Fruit fly (Drosophila melanogaster): Measurements from ENCODE around the gene B9d2.

B9d2 gene

dm6 chr2L:6178118-6178739 lies 47.8 kb upstream of the B9d2 start (continued):
- TF ChIP-seq CG3407 (GFP tag; optimal IDR thresholded peaks at IDR 0.05) (no peak), CG10366 (GFP tag; IDR thresholded peaks at IDR 0.05) (no peak), Hr78 (GFP tag; optimal IDR thresholded peaks at IDR 0.05) (peak in 1 of 2 experiments; percentile 88), kni (GFP tag; optimal IDR thresholded peaks at IDR 0.05) (no peak), Poxn (GFP tag; IDR thresholded peaks at IDR 0.05) (no peak), CG10274 (GFP tag; optimal IDR thresholded peaks at IDR 0.05) (no peak), bigmax (GFP tag; optimal IDR thresholded peaks at IDR 0.05) (no peak), CkIIα-i1 (GFP tag; IDR thresholded peaks at IDR 0.05) (no peak), CG13894 (tag; optimal IDR thresholded peaks at IDR 0.05) (no peak), CG18011 (GFP tag; optimal IDR thresholded peaks at IDR 0.05) (no peak), dan (GFP tag; IDR thresholded peaks at IDR 0.05) (no peak), CG13775 (GFP tag; optimal IDR thresholded peaks at IDR 0.05) (no peak), Gsc (GFP tag; IDR thresholded peaks at IDR 0.05) (no peak), stwl (tag; optimal IDR thresholded peaks at IDR 0.05) (no peak), CG6254 (GFP tag; optimal IDR thresholded peaks at IDR 0.05) (no peak), CG10267 (tag; optimal IDR thresholded peaks at IDR 0.05) (no peak), CG12769 (tag; optimal IDR thresholded peaks at IDR 0.05) (no peak), CG11398 (GFP tag; optimal IDR thresholded peaks at IDR 0.05) (no peak), tll (GFP tag; optimal IDR thresholded peaks at IDR 0.05) (no peak), Bteb2 (GFP tag; optimal IDR thresholded peaks at IDR 0.05) (no peak), exex (tag; optimal IDR thresholded peaks at IDR 0.05) (peak; percentile 64), CG10543 (GFP tag; optimal IDR thresholded peaks at IDR 0.05) (no peak), CG7556 (GFP tag; optimal IDR thresholded peaks at IDR 0.05) (no peak), cad (GFP tag; optimal IDR thresholded peaks at IDR 0.05) (no peak), jigr1 (GFP tag; IDR thresholded peaks at IDR 0.05) (no peak), CG9797 (GFP tag; optimal IDR thresholded peaks at IDR 0.05) (no peak), CG14667 (GFP tag; IDR thresholded peaks at IDR 0.05) (no peak), Dp (GFP tag; optimal IDR thresholded peaks at IDR 0.05) (no peak), lov (optimal IDR thresholded peaks at IDR 0.05) (no peak), lov (GFP tag; IDR thresholded peaks at IDR 0.05) (no peak), CG4328 (GFP tag; optimal IDR thresholded peaks at IDR 0.05) (no peak), salm (tag; optimal IDR thresholded peaks at IDR 0.05) (peak; percentile 65), CG4282 (GFP tag; optimal IDR thresholded peaks at IDR 0.05) (no peak), oc (tag; optimal IDR thresholded peaks at IDR 0.05) (peak; percentile 8), Tbp (GFP tag; optimal IDR thresholded peaks at IDR 0.05) (no peak), grn (GFP tag; optimal IDR thresholded peaks at IDR 0.05) (peak; percentile 98), so (GFP tag; IDR thresholded peaks at IDR 0.05) (0 out of 3 replicates have a peak, but pooled peaks have one; percentile 38), CG12104 (GFP tag; optimal IDR thresholded peaks at IDR 0.05) (no peak), CG31441 (GFP tag; IDR thresholded peaks at IDR 0.05) (no peak), peb (GFP tag; IDR thresholded peaks at IDR 0.05) (no peak), da (GFP tag; optimal IDR thresholded peaks at IDR 0.05) (no peak), gro (GFP tag; optimal IDR thresholded peaks at IDR 0.05) (no peak), CG9727 (GFP tag; optimal IDR thresholded peaks at IDR 0.05) (no peak), Mrtf (GFP tag; IDR thresholded peaks at IDR 0.05) (no peak), insv (GFP tag; optimal IDR thresholded peaks at IDR 0.05) (no peak), sna (GFP tag; IDR thresholded peaks at IDR 0.05; ENCODE audit: partially characterized antibody) (no peak), CG7928 (GFP tag; optimal IDR thresholded peaks at IDR 0.05) (no peak), her (GFP tag; optimal IDR thresholded peaks at IDR 0.05) (no peak), NK7.1 (GFP tag; optimal IDR thresholded peaks at IDR 0.05) (no peak), stc (GFP tag; IDR thresholded peaks at IDR 0.05) (no peak), corto (GFP tag; optimal IDR thresholded peaks at IDR 0.05) (no peak)

Data from whole organism, embryonic.